Fruit fly (Drosophila melanogaster): ENCODE results near the gene Rbsn-5.
A peak's percentile ranks its signal among the peaks of the same experiment; 100 is the strongest.

Gene Rbsn-5

dm6 chr2L:8198757-8199156, 39.1 kb downstream of the Rbsn-5 start, which contains the start of gene PGAP5 (continued):
- TF ChIP-seq CG7963 (GFP tag; IDR thresholded peaks at IDR 0.05; ENCODE audit: partially characterized antibody) (peak; percentile 85), Dp (GFP tag; optimal IDR thresholded peaks at IDR 0.05) (peak; percentile 96), rib (GFP tag; IDR thresholded peaks at IDR 0.05) (no peak), Eip74EF (GFP tag; optimal IDR thresholded peaks at IDR 0.05) (no peak), CG15514 (GFP tag; optimal IDR thresholded peaks at IDR 0.05) (peak; percentile 69), peb (GFP tag; IDR thresholded peaks at IDR 0.05) (no peak), kni (GFP tag; optimal IDR thresholded peaks at IDR 0.05) (no peak), CG8359 (GFP tag; optimal IDR thresholded peaks at IDR 0.05; ENCODE audit: borderline replicate concordance) (no peak), CG34224 (GFP tag; IDR thresholded peaks at IDR 0.05; ENCODE audit: partially characterized antibody) (peak; percentile 98), zf30C (GFP tag; optimal IDR thresholded peaks at IDR 0.05) (no peak), CG8290 (GFP tag; optimal IDR thresholded peaks at IDR 0.05) (no peak), CG8290 (tag; optimal IDR thresholded peaks at IDR 0.05) (no peak), repo (GFP tag; optimal IDR thresholded peaks at IDR 0.05) (no peak), CG17802 (tag; optimal IDR thresholded peaks at IDR 0.05) (no peak), Meics (GFP tag; optimal IDR thresholded peaks at IDR 0.05) (no peak), vvl (GFP tag; IDR thresholded peaks at IDR 0.05) (no peak; the same call in none of the 2 replicates), Hmx (GFP tag; optimal IDR thresholded peaks at IDR 0.05) (no peak), ranshi (GFP tag; IDR thresholded peaks at IDR 0.05) (no peak), nmo (GFP tag; optimal IDR thresholded peaks at IDR 0.05) (peak; percentile 28), CG18764 (GFP tag; optimal IDR thresholded peaks at IDR 0.05) (no peak), Deaf1 (tag; optimal IDR thresholded peaks at IDR 0.05) (no peak), phol (tag; optimal IDR thresholded peaks at IDR 0.05) (peak; percentile 20), cad (GFP tag; optimal IDR thresholded peaks at IDR 0.05) (no peak), CG17912 (GFP tag; optimal IDR thresholded peaks at IDR 0.05) (no peak), YL-1 (GFP tag; optimal IDR thresholded peaks at IDR 0.05) (peak; percentile 29), sug (tag; optimal IDR thresholded peaks at IDR 0.05) (no peak), CG7372 (GFP tag; IDR thresholded peaks at IDR 0.05) (no peak), CG11247 (GFP tag; IDR thresholded peaks at IDR 0.05) (no peak), CG3281 (GFP tag; optimal IDR thresholded peaks at IDR 0.05) (no peak), CG14441 (GFP tag; IDR thresholded peaks at IDR 0.05) (no peak), sob (GFP tag; IDR thresholded peaks at IDR 0.05) (peak; percentile 62), E2f2 (GFP tag; IDR thresholded peaks at IDR 0.05) (peak; percentile 99), ara (GFP tag; IDR thresholded peaks at IDR 0.05) (no peak), kay (GFP tag; optimal IDR thresholded peaks at IDR 0.05) (no peak), trem (tag; optimal IDR thresholded peaks at IDR 0.05) (peak; percentile 27), Hr51 (GFP tag; optimal IDR thresholded peaks at IDR 0.05) (no peak), vnd (GFP tag; IDR thresholded peaks at IDR 0.05; ENCODE audit: partially characterized antibody) (peak; percentile 87), sens (GFP tag) (peak; percentile 84), CG3163 (GFP tag; optimal IDR thresholded peaks at IDR 0.05) (no peak), CG11560 (tag; IDR thresholded peaks at IDR 0.05) (peak; percentile 99), onecut (GFP tag; IDR thresholded peaks at IDR 0.05) (no peak), zen (tag; optimal IDR thresholded peaks at IDR 0.05) (no peak), tx (GFP tag; optimal IDR thresholded peaks at IDR 0.05) (no peak), dysf (GFP tag; IDR thresholded peaks at IDR 0.05) (no peak), scrt (GFP tag; optimal IDR thresholded peaks at IDR 0.05) (no peak), CG3847 (GFP tag; IDR thresholded peaks at IDR 0.05) (peak; percentile 74), nau (GFP tag; optimal IDR thresholded peaks at IDR 0.05) (no peak), CG1647 (GFP tag; optimal IDR thresholded peaks at IDR 0.05) (no peak), CG4820 (GFP tag; optimal IDR thresholded peaks at IDR 0.05) (no peak), usp (GFP tag; optimal IDR thresholded peaks at IDR 0.05) (no peak), eve (GFP tag; optimal IDR thresholded peaks at IDR 0.05) (no peak), CG5180 (GFP tag; optimal IDR thresholded peaks at IDR 0.05) (no peak)

All from whole organism, embryonic.